Worm (Caenorhabditis elegans) whole organism, early embryonic: ENCODE data around the gene str-164.

ENCODE experiments used
- B0310.2 ChIP-seq: sonication (generic microtip); optimal IDR thresholded peaks from 2 replicates; lab custom pipeline; 2016; ENCODE audit warnings: mild to moderate bottlenecking, missing genetic modification characterization, missing compliant biosample characterization
- F13C5.2 ChIP-seq: sonication (generic microtip); optimal IDR thresholded peaks from 2 replicates; lab custom pipeline; 2017; ENCODE audit warnings: mild to moderate bottlenecking, missing genetic modification characterization, inconsistent platforms, missing compliant biosample characterization
- aly-1 ChIP-seq: sonication (generic microtip); optimal IDR thresholded peaks from 2 replicates; lab custom pipeline; 2016; ENCODE audit warnings: missing genetic modification characterization, missing compliant biosample characterization
- ama-1 ChIP-seq: fragments of 150-350 bp; optimal IDR thresholded peaks from 2 replicates; lab custom pipeline; 2014
- ceh-13 ChIP-seq: fragments of 200-800 bp; sonication (Bioruptor generic); optimal IDR thresholded peaks from 2 replicates; lab custom pipeline; 2018; ENCODE audit warnings: mild to moderate bottlenecking, missing genetic modification characterization, missing compliant biosample characterization
- ceh-36 ChIP-seq: sonication (generic microtip); optimal IDR thresholded peaks from 2 replicates; lab custom pipeline; 2016; ENCODE audit warnings: missing genetic modification characterization, inconsistent platforms, missing compliant biosample characterization
- ets-7 ChIP-seq: sonication (generic microtip); optimal IDR thresholded peaks from 2 replicates; lab custom pipeline; 2016; ENCODE audit warnings: missing genotype, missing genetic modification characterization, missing compliant biosample characterization
- hmbx-1 ChIP-seq: sonication (generic microtip); optimal IDR thresholded peaks from 2 replicates; lab custom pipeline; 2016; ENCODE audit warnings: mild to moderate bottlenecking, missing genetic modification characterization, missing compliant biosample characterization
- hmg-4 ChIP-seq: fragments of 200-800 bp; sonication (Bioruptor generic); optimal IDR thresholded peaks from 2 replicates; lab custom pipeline; 2018; ENCODE audit warnings: mild to moderate bottlenecking, missing genetic modification characterization, missing compliant biosample characterization
- hnd-1 ChIP-seq: sonication (generic microtip); optimal IDR thresholded peaks from 2 replicates; lab custom pipeline; 2016; ENCODE audit warnings: missing genetic modification characterization, missing compliant biosample characterization
- pes-1 ChIP-seq: fragments of 200-800 bp; sonication (Bioruptor generic); IDR thresholded peaks from 2 replicates; pipeline ENCODE4 v1.3.6; 2022; ENCODE audit warnings: missing genetic modification reagents, missing genetic modification characterization, missing compliant biosample characterization
- sea-1 ChIP-seq: fragments of 200-800 bp; sonication (Bioruptor generic); conservative IDR thresholded peaks from 2 replicates; pipeline ENCODE4 v1.3.6; 2022; ENCODE audit warnings: missing genetic modification characterization, missing compliant biosample characterization
- tbx-11 ChIP-seq: fragments of 200-800 bp; sonication (Bioruptor generic); IDR thresholded peaks from 2 replicates; pipeline ENCODE4 v1.3.6; 2022; ENCODE audit warnings: missing genetic modification characterization, missing compliant biosample characterization
- tbx-37 ChIP-seq: fragments of 200-800 bp; sonication (Bioruptor generic); conservative IDR thresholded peaks from 2 replicates; pipeline ENCODE4 v1.3.6; 2022; ENCODE audit warnings: missing genetic modification reagents, missing genetic modification characterization, missing compliant biosample characterization

ce11 chrIV:4930045-4930444 is 30.5 kb upstream of the str-164 start, which contains the start of gene Y9C9A.8:
- no peak for TF ChIP-seq ama-1 (lab: Kevin White, UChicago)
- TF ChIP-seq B0310.2 (tag; lab: Kevin White, UChicago), result no peak
- TF ChIP-seq tbx-11 (GFP tag; lab: Robert Waterston, UW), result no peak
- TF ChIP-seq sea-1 (GFP tag; lab: Robert Waterston, UW), result no peak
- TF ChIP-seq hmg-4 (GFP tag; lab: Kevin White, UChicago), result no peak
- no peak for TF ChIP-seq pes-1 (GFP tag; lab: Robert Waterston, UW)
- TF ChIP-seq hnd-1 (tag; lab: Kevin White, UChicago), result no peak
- TF ChIP-seq tbx-37 (GFP tag; lab: Robert Waterston, UW), result no peak
- no peak for TF ChIP-seq hmbx-1
- no peak for TF ChIP-seq F13C5.2 (tag; lab: Kevin White, UChicago)
- TF ChIP-seq ceh-36 (tag; lab: Kevin White, UChicago), result no peak
- no peak for TF ChIP-seq ets-7 (tag; lab: Kevin White, UChicago)
- TF ChIP-seq aly-1 (tag; lab: Kevin White, UChicago), result no peak
- TF ChIP-seq ceh-13 (GFP tag; lab: Kevin White, UChicago), result no peak
